Worm (Caenorhabditis elegans) whole organism, early embryonic: ENCODE results near the gene F10C1.9.

Experiments
- B0310.2 ChIP-seq: sonication (generic microtip); optimal IDR thresholded peaks from 2 replicates; lab custom pipeline; 2016; ENCODE audit warnings: mild to moderate bottlenecking, missing genetic modification characterization, missing compliant biosample characterization
- F13C5.2 ChIP-seq: sonication (generic microtip); optimal IDR thresholded peaks from 2 replicates; lab custom pipeline; 2017; ENCODE audit warnings: mild to moderate bottlenecking, missing genetic modification characterization, inconsistent platforms, missing compliant biosample characterization
- ama-1 ChIP-seq: fragments of 150-350 bp; optimal IDR thresholded peaks from 2 replicates; lab custom pipeline; 2014
- ceh-13 ChIP-seq: fragments of 200-800 bp; sonication (Bioruptor generic); optimal IDR thresholded peaks from 2 replicates; lab custom pipeline; 2018; ENCODE audit warnings: mild to moderate bottlenecking, missing genetic modification characterization, missing compliant biosample characterization
- ets-7 ChIP-seq: sonication (generic microtip); optimal IDR thresholded peaks from 2 replicates; lab custom pipeline; 2016; ENCODE audit warnings: missing genotype, missing genetic modification characterization, missing compliant biosample characterization
- flt-1 ChIP-seq: fragments of 200-800 bp; sonication (Bioruptor generic); IDR thresholded peaks from 2 replicates; pipeline ENCODE4 v1.3.6; 2022; ENCODE audit warnings: missing genetic modification characterization, missing compliant biosample characterization
- hnd-1 ChIP-seq: sonication (generic microtip); optimal IDR thresholded peaks from 2 replicates; lab custom pipeline; 2016; ENCODE audit warnings: missing genetic modification characterization, missing compliant biosample characterization
- pes-1 ChIP-seq: fragments of 200-800 bp; sonication (Bioruptor generic); IDR thresholded peaks from 2 replicates; pipeline ENCODE4 v1.3.6; 2022; ENCODE audit warnings: missing genetic modification reagents, missing genetic modification characterization, missing compliant biosample characterization
- tbx-11 ChIP-seq: fragments of 200-800 bp; sonication (Bioruptor generic); IDR thresholded peaks from 2 replicates; pipeline ENCODE4 v1.3.6; 2022; ENCODE audit warnings: missing genetic modification characterization, missing compliant biosample characterization
- tbx-37 ChIP-seq: fragments of 200-800 bp; sonication (Bioruptor generic); conservative IDR thresholded peaks from 2 replicates; pipeline ENCODE4 v1.3.6; 2022; ENCODE audit warnings: missing genetic modification reagents, missing genetic modification characterization, missing compliant biosample characterization

ce11 chrII:5702611-5703192 lies 42.4 kb downstream of the F10C1.9 start:
- TF ChIP-seq flt-1 (GFP tag; lab: Robert Waterston, UW) (no peak), hnd-1 (tag; lab: Kevin White, UChicago) (no peak), ama-1 (lab: Kevin White, UChicago) (no peak), tbx-37 (no peak), tbx-11 (GFP tag; lab: Robert Waterston, UW) (no peak), F13C5.2 (tag; lab: Kevin White, UChicago) (no peak), ets-7 (tag; lab: Kevin White, UChicago) (no peak), B0310.2 (tag; lab: Kevin White, UChicago) (no peak), pes-1 (no peak), ceh-13 (GFP tag; lab: Kevin White, UChicago) (no peak)
